Worm (Caenorhabditis elegans): ENCODE results near the gene Y69A2AR.32.

The Y69A2AR.32 gene

ce11 chrIV:2613011-2613503 is 2.8 kb downstream of the Y69A2AR.32 start, which contains the start of gene Y69A2AR.28:
Gene Y69A2AR.28 (minus strand): TSS chrIV:2613061.
- TF ChIP-seq aha-1 (tag) = peak; percentile 5
- TF ChIP-seq dpl-1 (GFP tag; optimal IDR thresholded peaks at IDR 0.05) = peak; percentile 32
- peak; percentile 55 for TF ChIP-seq lin-38 (GFP tag; IDR thresholded peaks at IDR 0.05)
- no peak for TF ChIP-seq lim-7 (GFP tag; IDR thresholded peaks at IDR 0.05)
- peak; percentile 12 for TF ChIP-seq mes-2 (tag; optimal IDR thresholded peaks at IDR 0.05; ENCODE audit: poor library complexity, severe bottlenecking)

DNA sequence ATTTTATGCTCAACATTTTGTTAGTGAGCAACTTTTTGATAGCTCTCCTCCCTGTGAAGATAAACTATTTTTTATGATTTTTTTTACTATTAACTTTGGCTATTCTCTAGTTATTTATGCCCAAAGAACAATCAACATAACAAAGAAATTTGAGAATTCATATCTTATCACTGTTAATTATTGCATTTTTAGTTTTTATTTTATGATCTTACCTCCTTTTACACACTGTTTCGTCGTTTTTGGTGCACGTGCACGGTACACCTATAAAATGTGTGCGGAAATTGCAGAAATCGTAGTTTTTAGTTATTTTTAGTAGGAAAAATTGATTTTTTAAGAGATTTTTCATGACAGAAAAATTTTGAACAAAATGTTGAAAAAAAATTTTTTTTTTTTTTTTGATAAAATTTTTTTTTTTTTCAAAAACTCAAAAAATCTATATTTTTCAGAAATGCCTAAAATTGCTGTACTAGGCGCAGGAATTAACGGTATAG is 3.6 kb downstream of the Y69A2AR.32 start, which contains the start of gene daao-1:
TSS of gene daao-1 (plus strand) at position 441 of the 491 bp plus-strand sequence.
- TF ChIP-seq dve-1 (tag; optimal IDR thresholded peaks at IDR 0.05; ENCODE audit: insufficient read depth) (peak; percentile 49), daf-16 (GFP tag; optimal IDR thresholded peaks at IDR 0.05) (no peak), daf-16 (tag; optimal IDR thresholded peaks at IDR 0.05) (peak; percentile 38), php-3 (GFP tag; IDR thresholded peaks at IDR 0.05) (peak; percentile 74), nhr-28 (tag; optimal IDR thresholded peaks at IDR 0.05) (peak; percentile 40), aly-2 (tag; optimal IDR thresholded peaks at IDR 0.05) (no peak), Y105C5A.15 (GFP tag; IDR thresholded peaks at IDR 0.05) (no peak), ceh-44 (GFP tag; IDR thresholded peaks at IDR 0.05) (no peak), nhr-48 (tag; optimal IDR thresholded peaks at IDR 0.05) (peak; percentile 6)

- TF ChIP-seq Y5F2A.4 (GFP tag; optimal IDR thresholded peaks at IDR 0.05) = no peak
- TF ChIP-seq dve-1 (tag; optimal IDR thresholded peaks at IDR 0.05; ENCODE audit: insufficient read depth) = no peak
- peak; percentile 73 for TF ChIP-seq ceh-28 (tag; optimal IDR thresholded peaks at IDR 0.05)
Observed at ce11 chrIV:2616853-2617252, 6.6 kb downstream of the Y69A2AR.32 start.

ce11 chrIV:2618611-2619010 is 8.4 kb downstream of the Y69A2AR.32 start, which contains the start of gene smf-3:
Gene smf-3 (plus strand): TSS chrIV:2618869.
- TF ChIP-seq unc-130 (GFP tag; optimal IDR thresholded peaks at IDR 0.05) (no peak), lin-39 (tag; optimal IDR thresholded peaks at IDR 0.05) (no peak), lin-29 (GFP tag; IDR thresholded peaks at IDR 0.05) (no peak), Y5F2A.4 (GFP tag; optimal IDR thresholded peaks at IDR 0.05) (no peak), Y48G9A.11 (GFP tag; IDR thresholded peaks at IDR 0.05) (no peak), daf-8 (GFP tag; IDR thresholded peaks at IDR 0.05) (no peak), ama-1 (optimal IDR thresholded peaks at IDR 0.05) (no peak), hif-1 (tag; optimal IDR thresholded peaks at IDR 0.05) (peak in 1 of 2 experiments; percentile 89), mes-2 (tag; optimal IDR thresholded peaks at IDR 0.05; ENCODE audit: poor library complexity, severe bottlenecking) (no peak), dmd-8 (GFP tag; IDR thresholded peaks at IDR 0.05) (no peak), snpc-4 (tag; optimal IDR thresholded peaks at IDR 0.05) (no peak), dmd-9 (GFP tag; IDR thresholded peaks at IDR 0.05) (no peak), mep-1 (tag; optimal IDR thresholded peaks at IDR 0.05) (no peak), attf-4 (tag; optimal IDR thresholded peaks at IDR 0.05) (no peak), F49E8.2 (tag; optimal IDR thresholded peaks at IDR 0.05; ENCODE audit: borderline replicate concordance) (no peak), tra-1 (GFP tag; IDR thresholded peaks at IDR 0.05) (no peak), daf-19 (GFP tag; conservative IDR thresholded peaks at IDR 0.05) (no peak), R02D3.7 (tag; optimal IDR thresholded peaks at IDR 0.05) (no peak), lin-38 (GFP tag; IDR thresholded peaks at IDR 0.05) (no peak), spr-3 (GFP tag; optimal IDR thresholded peaks at IDR 0.05) (no peak), lin-13 (GFP tag; optimal IDR thresholded peaks at IDR 0.05) (no peak), nhr-102 (tag; optimal IDR thresholded peaks at IDR 0.05) (peak; percentile 60), arid-1 (GFP tag; conservative IDR thresholded peaks at IDR 0.05) (no peak), hlh-11 (tag; optimal IDR thresholded peaks at IDR 0.05) (peak; percentile 77), lin-15B (tag; optimal IDR thresholded peaks at IDR 0.05) (no peak), F44E2.7 (GFP tag; IDR thresholded peaks at IDR 0.05) (no peak), ztf-7 (tag; optimal IDR thresholded peaks at IDR 0.05) (no peak), dpl-1 (GFP tag; optimal IDR thresholded peaks at IDR 0.05) (no peak), T26A8.4 (GFP tag; IDR thresholded peaks at IDR 0.05) (no peak), daf-12 (tag; optimal IDR thresholded peaks at IDR 0.05) (no peak), daf-16 (GFP tag; optimal IDR thresholded peaks at IDR 0.05) (no peak), daf-16 (tag; optimal IDR thresholded peaks at IDR 0.05) (peak; percentile 60), pha-4 (GFP tag; IDR thresholded peaks at IDR 0.05) (no peak), pha-4 (tag; optimal IDR thresholded peaks at IDR 0.05) (no peak), ZK546.5 (tag; optimal IDR thresholded peaks at IDR 0.05) (no peak)
